Fruit fly (Drosophila melanogaster): Measurements from ENCODE around the gene X11L.
A peak's percentile ranks its signal among the peaks of the same experiment; 100 is the strongest.

Gene X11L

dm6 chrX:17629317-17629716, 29.9 kb downstream of the X11L start, which contains the start of gene CG8326 (continued):
- TF ChIP-seq Scr (GFP tag; IDR thresholded peaks at IDR 0.05; ENCODE audit: partially characterized antibody) (no peak), repo (GFP tag; optimal IDR thresholded peaks at IDR 0.05) (no peak), Eip74EF (GFP tag; optimal IDR thresholded peaks at IDR 0.05) (no peak), CG12942 (GFP tag; optimal IDR thresholded peaks at IDR 0.05) (no peak), tx (GFP tag; optimal IDR thresholded peaks at IDR 0.05) (no peak), Gsc (GFP tag; IDR thresholded peaks at IDR 0.05) (no peak), h (optimal IDR thresholded peaks at IDR 0.05) (no peak), MBD-R2 (GFP tag; IDR thresholded peaks at IDR 0.05) (peak; percentile 49; the same call in 1 of the 2 replicates), YL-1 (GFP tag; optimal IDR thresholded peaks at IDR 0.05) (no peak), Myb (GFP tag; optimal IDR thresholded peaks at IDR 0.05) (no peak), cad (GFP tag; optimal IDR thresholded peaks at IDR 0.05) (no peak), salm (tag; optimal IDR thresholded peaks at IDR 0.05) (no peak), ap (GFP tag; IDR thresholded peaks at IDR 0.05) (no peak), Optix (GFP tag; IDR thresholded peaks at IDR 0.05) (no peak), CrebB (tag; optimal IDR thresholded peaks at IDR 0.05) (no peak), phol (tag; optimal IDR thresholded peaks at IDR 0.05) (no peak), gcm2 (GFP tag; optimal IDR thresholded peaks at IDR 0.05) (no peak), zfh2 (GFP tag; optimal IDR thresholded peaks at IDR 0.05) (no peak), CG12744 (GFP tag; optimal IDR thresholded peaks at IDR 0.05) (no peak), Usf (GFP tag; optimal IDR thresholded peaks at IDR 0.05) (no peak), pzg (GFP tag; optimal IDR thresholded peaks at IDR 0.05) (peak; percentile 52), CG6813 (GFP tag; optimal IDR thresholded peaks at IDR 0.05) (no peak), onecut (GFP tag; IDR thresholded peaks at IDR 0.05) (peak; percentile 22; the same call in 1 of the 2 replicates), CG15514 (GFP tag; optimal IDR thresholded peaks at IDR 0.05) (peak; percentile 15), CG2875 (GFP tag; optimal IDR thresholded peaks at IDR 0.05) (no peak), nmo (GFP tag; optimal IDR thresholded peaks at IDR 0.05) (no peak), Dp (GFP tag; optimal IDR thresholded peaks at IDR 0.05) (peak; percentile 69), org-1 (GFP tag; optimal IDR thresholded peaks at IDR 0.05) (no peak), CG14050 (GFP tag; IDR thresholded peaks at IDR 0.05) (no peak), p53 (GFP tag; optimal IDR thresholded peaks at IDR 0.05) (no peak), CG8765 (GFP tag; IDR thresholded peaks at IDR 0.05) (no peak), ERR (GFP tag; optimal IDR thresholded peaks at IDR 0.05) (no peak), slbo (GFP tag; IDR thresholded peaks at IDR 0.05) (no peak), pita (GFP tag; optimal IDR thresholded peaks at IDR 0.05) (peak; percentile 22), CHES-1-like (GFP tag; optimal IDR thresholded peaks at IDR 0.05) (no peak), CG8924 (tag; optimal IDR thresholded peaks at IDR 0.05) (no peak), CG1024 (GFP tag; IDR thresholded peaks at IDR 0.05) (no peak), z (GFP tag; IDR thresholded peaks at IDR 0.05) (no peak), zen (tag; optimal IDR thresholded peaks at IDR 0.05) (peak; percentile 4), CG33213 (GFP tag; optimal IDR thresholded peaks at IDR 0.05) (no peak), az2 (GFP tag; optimal IDR thresholded peaks at IDR 0.05) (no peak), E2f2 (GFP tag; IDR thresholded peaks at IDR 0.05) (peak; percentile 75), exex (tag; optimal IDR thresholded peaks at IDR 0.05) (peak; percentile 42), Stat92E (GFP tag; optimal IDR thresholded peaks at IDR 0.05) (no peak), Awh (GFP tag; IDR thresholded peaks at IDR 0.05) (no peak), tin (GFP tag; optimal IDR thresholded peaks at IDR 0.05) (no peak), Meics (GFP tag; optimal IDR thresholded peaks at IDR 0.05) (no peak), al (GFP tag; IDR thresholded peaks at IDR 0.05) (no peak), CG8290 (GFP tag; optimal IDR thresholded peaks at IDR 0.05) (no peak), CG8290 (tag; optimal IDR thresholded peaks at IDR 0.05) (no peak), zfh1 (GFP tag; IDR thresholded peaks at IDR 0.05) (no peak), CG4282 (GFP tag; optimal IDR thresholded peaks at IDR 0.05) (no peak), Sin3A (optimal IDR thresholded peaks at IDR 0.05) (no peak), CG30403 (GFP tag; optimal IDR thresholded peaks at IDR 0.05) (no peak)

Data from whole organism, embryonic.